Worm (Caenorhabditis elegans) whole organism, young adult: ENCODE measurements around the gene K08F9.3.

ENCODE experiments used
- C17E4.6 ChIP-seq: fragments of 200-800 bp; sonication (Bioruptor generic); IDR thresholded peaks from 2 replicates; pipeline ENCODE4 v1.3.6; 2022; ENCODE audit warnings: missing genetic modification reagents, missing genetic modification characterization, missing compliant biosample characterization
- F39B2.1 ChIP-seq: fragments of 200-800 bp; sonication (Bioruptor generic); IDR thresholded peaks from 2 replicates; pipeline ENCODE4 v1.3.6; 2022; ENCODE audit warnings: missing genetic modification reagents, missing genetic modification characterization, missing compliant biosample characterization
- F49E8.2 ChIP-seq: sonication (generic microtip); optimal IDR thresholded peaks from 3 replicates; lab custom pipeline; 2017; ENCODE audit warnings: missing genetic modification characterization, mild to moderate bottlenecking, missing compliant biosample characterization, antibody characterized with exemption, moderate library complexity; ENCODE audit not compliant: insufficient read depth
- Y56A3A.18 ChIP-seq: fragments of 200-800 bp; sonication (Bioruptor generic); IDR thresholded peaks from 2 replicates; pipeline ENCODE4 v1.3.6; 2022; ENCODE audit warnings: missing genetic modification reagents, missing genetic modification characterization, missing compliant biosample characterization
- Y67H2A.10 ChIP-seq: fragments of 200-800 bp; sonication (Bioruptor generic); conservative IDR thresholded peaks from 2 replicates; pipeline ENCODE4 v1.3.6; 2022; ENCODE audit warnings: missing genetic modification reagents, missing genetic modification characterization, missing compliant biosample characterization
- ZK185.1 ChIP-seq: sonication (generic microtip); optimal IDR thresholded peaks from 2 replicates; lab custom pipeline; 2016; ENCODE audit warnings: mild to moderate bottlenecking, missing genetic modification characterization, missing compliant biosample characterization; ENCODE audit not compliant: poor library complexity, severe bottlenecking
- akir-1 ChIP-seq: fragments of 200-800 bp; sonication (Bioruptor generic); optimal IDR thresholded peaks from 2 replicates; lab custom pipeline; 2018; ENCODE audit warnings: mild to moderate bottlenecking, missing genetic modification characterization, moderate library complexity, missing compliant biosample characterization
- ama-1 ChIP-seq, 3 experiments: fragments of 150-350 bp in 1 of 3; sonication (generic microtip) in 2 of 3; optimal IDR thresholded peaks; 2 replicates each; lab custom pipeline; 2014 to 2018; ENCODE audit warnings: missing biosample characterization in 2 of 3, missing genetic modification characterization in 2 of 3, missing genetic modification reagents in 2 of 3
- atf-7 ChIP-seq: sonication (generic microtip); optimal IDR thresholded peaks from 2 replicates; lab custom pipeline; 2017; ENCODE audit warnings: mild to moderate bottlenecking, missing genetic modification characterization, missing compliant biosample characterization
- bed-1 ChIP-seq: fragments of 200-800 bp; sonication (Bioruptor generic); IDR thresholded peaks from 2 replicates; pipeline ENCODE4 v1.3.6; 2022; ENCODE audit warnings: missing genetic modification reagents, missing genetic modification characterization, missing compliant biosample characterization
- ceh-100 ChIP-seq: fragments of 200-800 bp; sonication (Bioruptor generic); IDR thresholded peaks from 2 replicates; pipeline ENCODE4 v1.3.6; 2022; ENCODE audit warnings: missing genetic modification reagents, missing genetic modification characterization, missing compliant biosample characterization
- ceh-58 ChIP-seq: fragments of 200-800 bp; sonication (Bioruptor generic); IDR thresholded peaks from 2 replicates; pipeline ENCODE4 v1.3.6; 2022; ENCODE audit warnings: missing genetic modification characterization, missing compliant biosample characterization
- ceh-79 ChIP-seq: sonication (generic microtip); optimal IDR thresholded peaks from 2 replicates; lab custom pipeline; 2017; ENCODE audit warnings: mild to moderate bottlenecking, missing genetic modification characterization, missing compliant biosample characterization
- egl-18 ChIP-seq: fragments of 200-800 bp; sonication (Bioruptor generic); IDR thresholded peaks from 2 replicates; pipeline ENCODE4 v1.3.6; 2022; ENCODE audit warnings: missing genetic modification reagents, missing genetic modification characterization, missing compliant biosample characterization
- egl-44 ChIP-seq: fragments of 200-800 bp; sonication (Bioruptor generic); IDR thresholded peaks from 2 replicates; pipeline ENCODE4 v1.3.6; 2022; ENCODE audit warnings: missing genetic modification reagents, missing genetic modification characterization, missing compliant biosample characterization
- ekl-4 ChIP-seq: fragments of 200-800 bp; sonication (Bioruptor generic); IDR thresholded peaks from 2 replicates; pipeline ENCODE4 v1.3.6; 2022; ENCODE audit warnings: missing genetic modification reagents, missing genetic modification characterization, missing compliant biosample characterization
- gei-17 ChIP-seq: fragments of 200-800 bp; sonication (Bioruptor generic); optimal IDR thresholded peaks from 2 replicates; lab custom pipeline; 2018; ENCODE audit warnings: mild to moderate bottlenecking, missing genetic modification characterization, missing compliant biosample characterization
- hlh-12 ChIP-seq: sonication (generic microtip); optimal IDR thresholded peaks from 2 replicates; lab custom pipeline; 2016; ENCODE audit warnings: missing genetic modification characterization, missing compliant biosample characterization
- hlh-26 ChIP-seq: fragments of 200-800 bp; sonication (Bioruptor generic); conservative IDR thresholded peaks from 2 replicates; pipeline ENCODE4 v1.3.6; 2022; ENCODE audit warnings: missing genetic modification reagents, missing genetic modification characterization, missing compliant biosample characterization
- hmg-20 ChIP-seq: fragments of 200-800 bp; sonication (Bioruptor generic); IDR thresholded peaks from 2 replicates; pipeline ENCODE4 v1.3.6; 2022; ENCODE audit warnings: missing genetic modification reagents, missing genetic modification characterization, missing compliant biosample characterization
- let-526 ChIP-seq: fragments of 200-800 bp; sonication (Bioruptor generic); IDR thresholded peaks from 2 replicates; pipeline ENCODE4 v1.3.6; 2022; ENCODE audit warnings: missing genetic modification reagents, missing genetic modification characterization, missing compliant biosample characterization
- lin-26 ChIP-seq: fragments of 200-800 bp; sonication (Bioruptor generic); IDR thresholded peaks from 2 replicates; pipeline ENCODE4 v1.3.6; 2022; ENCODE audit warnings: missing genetic modification reagents, missing genetic modification characterization, missing compliant biosample characterization
- lin-40 ChIP-seq: sonication (generic microtip); optimal IDR thresholded peaks from 2 replicates; lab custom pipeline; 2016; ENCODE audit warnings: missing genetic modification characterization, mild to moderate bottlenecking, missing compliant biosample characterization, missing genotype, missing genetic modification reagents
- lin-54 ChIP-seq: fragments of 200-800 bp; sonication (Bioruptor generic); optimal IDR thresholded peaks from 2 replicates; lab custom pipeline; 2018; ENCODE audit warnings: mild to moderate bottlenecking, missing genetic modification characterization, missing compliant biosample characterization
- nfya-1 ChIP-seq: sonication (generic microtip); optimal IDR thresholded peaks from 2 replicates; lab custom pipeline; 2017; ENCODE audit warnings: antibody characterized with exemption, missing compliant biosample characterization, missing genetic modification characterization, borderline replicate concordance; ENCODE audit not compliant: insufficient read depth
- nhr-80 ChIP-seq: sonication (generic microtip); optimal IDR thresholded peaks from 2 replicates; lab custom pipeline; 2016; ENCODE audit warnings: missing genetic modification characterization, missing compliant biosample characterization
- sdz-38 ChIP-seq: sonication (generic microtip); optimal IDR thresholded peaks from 2 replicates; lab custom pipeline; 2016; ENCODE audit warnings: missing genotype, missing genetic modification characterization, missing compliant biosample characterization
- snpc-1.1 ChIP-seq: sonication (generic microtip); optimal IDR thresholded peaks from 2 replicates; lab custom pipeline; 2017; ENCODE audit warnings: missing genetic modification characterization, mild to moderate bottlenecking, missing compliant biosample characterization, antibody characterized with exemption, moderate library complexity, missing genotype, missing genetic modification reagents; ENCODE audit not compliant: insufficient read depth
- snpc-3.4 ChIP-seq: sonication (generic microtip); optimal IDR thresholded peaks from 2 replicates; lab custom pipeline; 2017; ENCODE audit warnings: missing genetic modification characterization, mild to moderate bottlenecking, missing compliant biosample characterization, antibody characterized with exemption, moderate library complexity, missing genotype, missing genetic modification reagents
- somi-1 ChIP-seq: fragments of 200-800 bp; sonication (Bioruptor generic); optimal IDR thresholded peaks from 2 replicates; lab custom pipeline; 2018; ENCODE audit warnings: mild to moderate bottlenecking, missing genetic modification characterization, missing compliant biosample characterization
- tbp1 ChIP-seq: fragments of 200-800 bp; sonication (Bioruptor generic); optimal IDR thresholded peaks from 2 replicates; lab custom pipeline; 2018; ENCODE audit warnings: mild to moderate bottlenecking, missing genetic modification characterization, missing compliant biosample characterization
- tlf-1 ChIP-seq: fragments of 200-800 bp; sonication (Bioruptor generic); optimal IDR thresholded peaks from 2 replicates; lab custom pipeline; 2018; ENCODE audit warnings: mild to moderate bottlenecking, missing genetic modification characterization, missing compliant biosample characterization
- unc-62 ChIP-seq: fragments of 150-350 bp; optimal IDR thresholded peaks from 2 replicates; lab custom pipeline; 2014; ENCODE audit warnings: missing biosample characterization, missing genetic modification reagents, missing genetic modification characterization
- xnd-1 ChIP-seq: sonication (generic microtip); optimal IDR thresholded peaks from 2 replicates; lab custom pipeline; 2016; ENCODE audit warnings: missing genotype, missing genetic modification reagents, missing genetic modification characterization, missing compliant biosample characterization
- ztf-25 ChIP-seq: fragments of 200-800 bp; sonication (Bioruptor generic); IDR thresholded peaks from 2 replicates; pipeline ENCODE4 v1.3.6; 2022; ENCODE audit warnings: missing genetic modification reagents, missing genetic modification characterization, missing compliant biosample characterization

K08F9.3 gene

ce11 chrV:15148800-15149199 is 8.5 kb downstream of the K08F9.3 start, which contains the start of gene T09F5.1:
TSS of gene T09F5.1 (plus strand) at chrV:15149100.
- TF ChIP-seq Y56A3A.18 (GFP tag; lab: Robert Waterston, UW), result no peak
- no peak for TF ChIP-seq egl-18 (GFP tag; lab: Robert Waterston, UW)
- no peak for TF ChIP-seq tlf-1 (GFP tag; lab: Kevin White, UChicago)
- TF ChIP-seq ceh-100 (GFP tag; lab: Robert Waterston, UW), result no peak
- TF ChIP-seq ekl-4 (GFP tag; lab: Robert Waterston, UW), result no peak
- TF ChIP-seq akir-1 (GFP tag; lab: Kevin White, UChicago), result no peak
- TF ChIP-seq unc-62, result no peak

- no peak for TF ChIP-seq xnd-1 (tag; lab: Kevin White, UChicago)
- TF ChIP-seq F49E8.2 (tag; lab: Kevin White, UChicago), result no peak
- TF ChIP-seq lin-26 (GFP tag; lab: Robert Waterston, UW), result no peak
- TF ChIP-seq hlh-12 (tag; lab: Kevin White, UChicago), result no peak
- no peak for TF ChIP-seq C17E4.6 (GFP tag; lab: Robert Waterston, UW)
- no peak for TF ChIP-seq F39B2.1 (GFP tag; lab: Robert Waterston, UW)
- no peak for TF ChIP-seq ama-1 (optimal IDR thresholded peaks at IDR 0.05; lab: Kevin White, UChicago)
- TF ChIP-seq ama-1 (GFP tag; optimal IDR thresholded peaks at IDR 0.05; lab: Kevin White, UChicago), result no peak
- no peak for TF ChIP-seq hlh-26 (GFP tag; lab: Robert Waterston, UW)
- no peak for TF ChIP-seq nhr-80 (tag; lab: Kevin White, UChicago)
- no peak for TF ChIP-seq ceh-79
- TF ChIP-seq Y67H2A.10, result no peak
- no peak for TF ChIP-seq lin-54 (GFP tag; lab: Kevin White, UChicago)
- no peak for TF ChIP-seq snpc-1.1 (tag; lab: Kevin White, UChicago)
- no peak for TF ChIP-seq egl-18 (GFP tag; lab: Robert Waterston, UW)
- TF ChIP-seq atf-7 (tag; lab: Kevin White, UChicago), result no peak
- no peak for TF ChIP-seq unc-62
- TF ChIP-seq egl-44 (GFP tag; lab: Robert Waterston, UW), result no peak
- no peak for TF ChIP-seq let-526 (GFP tag; lab: Robert Waterston, UW)
- TF ChIP-seq lin-40 (tag; lab: Kevin White, UChicago), result no peak
- no peak for TF ChIP-seq ztf-25 (GFP tag; lab: Robert Waterston, UW)
These were observed 9.8 kb downstream of the K08F9.3 start for ce11 chrV:15150176-15150575.

- TF ChIP-seq ama-1 (optimal IDR thresholded peaks at IDR 0.05; lab: Kevin White, UChicago), result no peak
- TF ChIP-seq ama-1 (GFP tag; optimal IDR thresholded peaks at IDR 0.05; lab: Kevin White, UChicago), result no peak
- no peak for TF ChIP-seq gei-17
- TF ChIP-seq ceh-100 (GFP tag; lab: Robert Waterston, UW), result no peak
- no peak for TF ChIP-seq bed-1 (GFP tag; lab: Robert Waterston, UW)
- TF ChIP-seq hmg-20 (GFP tag; lab: Robert Waterston, UW), result no peak
- no peak for TF ChIP-seq ceh-58 (GFP tag; lab: Robert Waterston, UW)
These were observed 10.3 kb downstream of the K08F9.3 start, which contains the start of gene T09F5.2 for ce11 chrV:15150661-15151060. TSS of gene T09F5.2 (plus strand) at chrV:15150961.

- TF ChIP-seq tbp1 (GFP tag; lab: Kevin White, UChicago) (no peak), ZK185.1 (no peak), nfya-1 (tag; lab: Kevin White, UChicago) (no peak), snpc-3.4 (no peak), somi-1 (no peak), sdz-38 (tag; lab: Kevin White, UChicago) (no peak)
- TF ChIP-seq, all 124 proteins: peak for 0
These were observed 11.7 kb downstream of the K08F9.3 start for ce11 chrV:15152010-15152409.
